Worm (Caenorhabditis elegans): ENCODE measurements around the gene tmem-145.

DNA sequence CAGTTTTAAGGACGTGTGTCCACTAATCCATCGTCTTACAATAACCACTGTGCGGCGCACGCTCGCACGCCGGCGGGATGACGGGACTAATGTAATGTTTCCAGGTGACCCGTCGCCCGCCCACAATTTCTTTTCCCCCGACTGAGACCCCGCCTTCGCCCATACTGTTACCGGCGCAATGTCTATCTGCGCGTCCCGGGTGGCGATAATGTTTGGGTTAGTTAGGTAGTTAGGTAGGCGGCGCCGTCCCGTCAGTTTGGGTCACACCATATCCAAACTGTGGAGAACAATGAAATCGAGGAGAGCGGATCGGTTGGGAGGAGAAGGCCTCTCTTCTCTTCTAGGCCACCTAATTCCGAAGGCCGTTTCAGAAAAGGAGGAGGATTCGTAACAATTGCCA lies 12.6 kb upstream of the tmem-145 start:
- TF ChIP-seq mab-5 (tag; optimal IDR thresholded peaks at IDR 0.05) (no peak), nhr-12 (tag; optimal IDR thresholded peaks at IDR 0.05) (no peak), ceh-39 (tag; optimal IDR thresholded peaks at IDR 0.05) (no peak), ztf-11 (tag; optimal IDR thresholded peaks at IDR 0.05) (no peak), lsy-2 (tag; optimal IDR thresholded peaks at IDR 0.05) (no peak), nhr-76 (tag; optimal IDR thresholded peaks at IDR 0.05) (no peak), elt-3 (tag; optimal IDR thresholded peaks at IDR 0.05) (no peak), nhr-28 (tag; optimal IDR thresholded peaks at IDR 0.05) (no peak), ceh-43 (GFP tag; optimal IDR thresholded peaks at IDR 0.05) (no peak), snpc-4 (tag; optimal IDR thresholded peaks at IDR 0.05) (no peak), sptf-1 (tag; optimal IDR thresholded peaks at IDR 0.05) (no peak), ces-1 (GFP tag; optimal IDR thresholded peaks at IDR 0.05) (no peak), lin-13 (tag; optimal IDR thresholded peaks at IDR 0.05) (no peak)

Data from whole organism, mixed stage, embryonic.